Worm (Caenorhabditis elegans): Measurements from ENCODE around the gene clec-65.

clec-65 gene

ce11 chrII:12930138-12930537, 29.0 kb downstream of the clec-65 start:
- TF ChIP-seq pqm-1 (tag; optimal IDR thresholded peaks at IDR 0.05) (peak; percentile 44), unc-62 (GFP tag; optimal IDR thresholded peaks at IDR 0.05 in 1 of 2) (peak in 1 of 2 experiments; percentile 87), unc-62 (tag; optimal IDR thresholded peaks at IDR 0.05) (no peak), lin-1 (GFP tag; IDR thresholded peaks at IDR 0.05) (no peak)

DNA sequence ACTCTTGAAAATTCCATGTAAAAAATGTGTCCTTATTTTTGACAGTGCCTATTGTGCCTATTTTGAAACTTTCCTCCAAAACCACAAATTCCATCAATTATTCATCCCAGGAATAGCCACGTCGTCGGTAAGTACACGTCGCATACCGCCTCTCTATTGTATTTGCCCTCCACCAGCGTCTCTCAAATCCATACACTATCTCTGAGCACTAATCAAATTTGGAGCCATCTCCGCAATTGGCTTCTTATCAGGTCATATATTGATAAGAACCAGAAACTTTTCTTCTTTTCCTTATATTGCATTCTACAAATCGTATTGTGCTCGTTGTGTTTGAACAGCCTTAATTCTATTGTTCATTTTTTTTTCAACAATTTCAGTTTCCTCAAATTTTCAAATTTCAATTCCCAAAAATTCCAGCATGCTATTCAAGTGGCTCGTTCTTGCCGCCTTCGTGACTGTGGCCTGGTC, 30.4 kb downstream of the clec-65 start, which contains the start of gene dct-18:
Gene dct-18 (plus strand): TSS at position 418 of the 468 bp plus-strand sequence.
- TF ChIP-seq ztf-11 (tag; optimal IDR thresholded peaks at IDR 0.05) (no peak), attf-4 (tag; optimal IDR thresholded peaks at IDR 0.05) (no peak), cey-2 (tag; optimal IDR thresholded peaks at IDR 0.05; ENCODE audit: borderline replicate concordance, insufficient read depth) (no peak), set-16 (GFP tag; IDR thresholded peaks at IDR 0.05) (no peak), unc-39 (tag; optimal IDR thresholded peaks at IDR 0.05) (no peak), nhr-102 (tag; optimal IDR thresholded peaks at IDR 0.05) (no peak), dmd-8 (GFP tag; IDR thresholded peaks at IDR 0.05) (no peak), unc-130 (GFP tag; optimal IDR thresholded peaks at IDR 0.05) (no peak), ZK337.2 (GFP tag; IDR thresholded peaks at IDR 0.05) (no peak), dve-1 (tag; optimal IDR thresholded peaks at IDR 0.05; ENCODE audit: insufficient read depth) (peak; percentile 66), pqm-1 (tag; optimal IDR thresholded peaks at IDR 0.05) (peak; percentile 77), zfp-3 (GFP tag; conservative IDR thresholded peaks at IDR 0.05) (no peak), daf-16 (GFP tag; optimal IDR thresholded peaks at IDR 0.05) (no peak), daf-16 (tag; optimal IDR thresholded peaks at IDR 0.05) (peak; percentile 54), unc-62 (GFP tag; optimal IDR thresholded peaks at IDR 0.05 in 1 of 2) (no peak), unc-62 (tag; optimal IDR thresholded peaks at IDR 0.05) (no peak), nhr-76 (tag; optimal IDR thresholded peaks at IDR 0.05) (no peak), hif-1 (tag; optimal IDR thresholded peaks at IDR 0.05) (no peak), lim-7 (GFP tag; IDR thresholded peaks at IDR 0.05) (no peak), dpl-1 (GFP tag; optimal IDR thresholded peaks at IDR 0.05) (no peak), skn-1 (tag; optimal IDR thresholded peaks at IDR 0.05) (no peak), tag-97 (GFP tag; IDR thresholded peaks at IDR 0.05) (no peak), duxl-1 (tag; optimal IDR thresholded peaks at IDR 0.05; ENCODE audit: poor library complexity) (no peak), php-3 (GFP tag; IDR thresholded peaks at IDR 0.05) (0 out of 2 replicates have a peak, but pooled peaks have one; percentile 20), F26F4.8 (GFP tag; conservative IDR thresholded peaks at IDR 0.05) (no peak), nhr-25 (tag; optimal IDR thresholded peaks at IDR 0.05; ENCODE audit: borderline replicate concordance, insufficient read depth) (no peak), ces-1 (GFP tag; optimal IDR thresholded peaks at IDR 0.05) (no peak), F49E8.2 (tag; optimal IDR thresholded peaks at IDR 0.05; ENCODE audit: borderline replicate concordance) (no peak), ceh-62 (tag; optimal IDR thresholded peaks at IDR 0.05) (no peak), mxl-3 (GFP tag; optimal IDR thresholded peaks at IDR 0.05) (peak; percentile 0), nhr-77 (tag; optimal IDR thresholded peaks at IDR 0.05) (peak; percentile 29), nhr-11 (tag; optimal IDR thresholded peaks at IDR 0.05) (no peak), nhr-28 (tag; optimal IDR thresholded peaks at IDR 0.05) (peak; percentile 88), lir-3 (tag; optimal IDR thresholded peaks at IDR 0.05) (no peak), lin-38 (GFP tag; IDR thresholded peaks at IDR 0.05) (no peak), ceh-28 (tag; optimal IDR thresholded peaks at IDR 0.05) (no peak), Y75B8A.6 (GFP tag; IDR thresholded peaks at IDR 0.05) (no peak), nhr-41 (GFP tag; IDR thresholded peaks at IDR 0.05) (0 out of 2 replicates have a peak, but pooled peaks have one; percentile 39), hlh-11 (tag; optimal IDR thresholded peaks at IDR 0.05) (peak; percentile 62), gei-8 (GFP tag; optimal IDR thresholded peaks at IDR 0.05) (no peak), spr-1 (tag; optimal IDR thresholded peaks at IDR 0.05) (no peak), Y5F2A.4 (GFP tag; optimal IDR thresholded peaks at IDR 0.05) (no peak), Y105C5A.15 (GFP tag; IDR thresholded peaks at IDR 0.05) (no peak), hlh-30 (tag; optimal IDR thresholded peaks at IDR 0.05; ENCODE audit: insufficient read depth) (no peak), dmd-9 (GFP tag; IDR thresholded peaks at IDR 0.05) (no peak), vab-7 (GFP tag; IDR thresholded peaks at IDR 0.05) (no peak), aly-2 (tag; optimal IDR thresholded peaks at IDR 0.05) (no peak), ceh-82 (tag; optimal IDR thresholded peaks at IDR 0.05) (no peak), lin-1 (GFP tag; IDR thresholded peaks at IDR 0.05) (0 out of 2 replicates have a peak, but pooled peaks have one; percentile 15)

Measured in whole organism, L4 larva.